Worm (Caenorhabditis elegans) whole organism, L4/young adult: ENCODE results near the gene nhr-205.

ENCODE experiments used
- dao-5 ChIP-seq: sonication (generic microtip); optimal IDR thresholded peaks from 2 replicates; lab custom pipeline; 2016; ENCODE audit warnings: missing genotype, missing genetic modification characterization, moderate library complexity, missing compliant biosample characterization
- him-1 ChIP-seq: sonication (generic microtip); optimal IDR thresholded peaks from 2 replicates; lab custom pipeline; 2016; ENCODE audit warnings: missing genotype, missing genetic modification reagents, missing genetic modification characterization, missing compliant biosample characterization

ce11 chrV:10081636-10082035, at the start of gene nhr-205:
- TF ChIP-seq him-1 (tag; lab: Kevin White, UChicago) (no peak), dao-5 (tag; lab: Kevin White, UChicago) (no peak)
